Fruit fly (Drosophila melanogaster): ENCODE data around the gene heca.

DNA sequence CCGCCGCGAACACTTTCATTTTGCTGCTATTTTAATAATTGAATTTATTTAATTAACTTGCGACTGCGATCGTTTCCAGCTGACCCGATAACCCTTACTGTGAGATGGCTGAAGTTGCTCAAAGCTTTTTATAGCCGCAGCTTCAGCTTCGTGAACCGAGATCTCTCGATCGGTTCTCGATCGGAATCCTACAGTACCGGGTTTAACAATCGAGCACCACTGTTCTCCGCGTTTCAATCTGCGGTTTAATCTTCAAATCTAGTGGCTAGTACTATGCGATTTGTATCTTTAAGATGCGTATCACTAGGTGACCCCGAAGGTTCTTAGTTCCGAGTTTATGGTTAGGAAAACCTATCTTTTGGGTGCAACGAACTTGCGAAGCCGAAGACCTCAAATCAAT lies 31.1 kb upstream of the heca start, which contains the start of gene CG9733:
- no peak for TF ChIP-seq CG1603 (tag; optimal IDR thresholded peaks at IDR 0.05)
- TF ChIP-seq CG16863 (GFP tag; optimal IDR thresholded peaks at IDR 0.05): no peak
- TF ChIP-seq CG8924 (tag; optimal IDR thresholded peaks at IDR 0.05): no peak
- TF ChIP-seq psq (GFP tag; optimal IDR thresholded peaks at IDR 0.05): no peak
- TF ChIP-seq Dfd (GFP tag; optimal IDR thresholded peaks at IDR 0.05): no peak
- TF ChIP-seq az2 (GFP tag; optimal IDR thresholded peaks at IDR 0.05): no peak
- no peak for TF ChIP-seq caup (GFP tag; optimal IDR thresholded peaks at IDR 0.05; ENCODE audit: severe bottlenecking)
- no peak for TF ChIP-seq grn (GFP tag; optimal IDR thresholded peaks at IDR 0.05)
- no peak for TF ChIP-seq ind (GFP tag; optimal IDR thresholded peaks at IDR 0.05)
- TF ChIP-seq Dip3 (GFP tag; optimal IDR thresholded peaks at IDR 0.05): no peak
- no peak for TF ChIP-seq danr (GFP tag; IDR thresholded peaks at IDR 0.05)
- TF ChIP-seq CG17802 (tag; optimal IDR thresholded peaks at IDR 0.05): no peak
